Fruit fly (Drosophila melanogaster) whole organism, adult: ENCODE results near the gene CG7394.

Source experiments
- CG11617 ChIP-seq: fragments of 200-800 bp; sonication (Bioruptor generic); optimal IDR thresholded peaks from 2 replicates; lab custom pipeline; 2017; ENCODE audit warnings: mild to moderate bottlenecking, missing biosample characterization, missing genetic modification reagents, missing genetic modification characterization
- CG12768 ChIP-seq: fragments of 200-800 bp; sonication (Bioruptor generic); optimal IDR thresholded peaks from 2 replicates; lab custom pipeline; 2017; ENCODE audit warnings: missing biosample characterization, missing genetic modification characterization, mild to moderate bottlenecking, moderate library complexity, missing genetic modification reagents
- CG14711 ChIP-seq: fragments of 200-800 bp; sonication (Bioruptor generic); optimal IDR thresholded peaks from 2 replicates; lab custom pipeline; 2018; ENCODE audit warnings: missing biosample characterization, mild to moderate bottlenecking, missing genetic modification characterization, moderate library complexity
- CG1620 ChIP-seq: fragments of 200-800 bp; sonication (Bioruptor generic); optimal IDR thresholded peaks from 2 replicates; lab custom pipeline; 2016; ENCODE audit warnings: missing biosample characterization, missing genetic modification characterization
- CG33017 ChIP-seq: fragments of 200-800 bp; sonication (Bioruptor generic); optimal IDR thresholded peaks from 2 replicates; lab custom pipeline; 2018; ENCODE audit warnings: missing biosample characterization, mild to moderate bottlenecking, missing genetic modification characterization, moderate library complexity
- CG7045 ChIP-seq: fragments of 200-800 bp; sonication (Bioruptor generic); optimal IDR thresholded peaks from 2 replicates; lab custom pipeline; 2017; ENCODE audit warnings: missing biosample characterization, mild to moderate bottlenecking, missing genetic modification characterization
- CG7101 ChIP-seq: fragments of 200-800 bp; sonication (Bioruptor generic); optimal IDR thresholded peaks from 2 replicates; lab custom pipeline; 2018; ENCODE audit warnings: missing biosample characterization, mild to moderate bottlenecking, missing genetic modification characterization, moderate library complexity
- Clk ChIP-seq: fragments of 200-800 bp; sonication (Bioruptor generic); optimal IDR thresholded peaks from 2 replicates; lab custom pipeline; 2017; ENCODE audit warnings: missing biosample characterization, missing genetic modification characterization
- Crg-1 ChIP-seq: fragments of 200-800 bp; sonication (Bioruptor generic); optimal IDR thresholded peaks from 2 replicates; lab custom pipeline; 2016; ENCODE audit warnings: missing biosample characterization, missing genetic modification characterization
- Hr96 ChIP-seq: fragments of 200-800 bp; sonication (Bioruptor generic); optimal IDR thresholded peaks from 2 replicates; lab custom pipeline; 2016; ENCODE audit warnings: missing biosample characterization, missing genetic modification characterization
- Mnt ChIP-seq: fragments of 200-800 bp; sonication (Bioruptor generic); optimal IDR thresholded peaks from 2 replicates; lab custom pipeline; 2016; ENCODE audit warnings: missing biosample characterization, mild to moderate bottlenecking, missing genetic modification characterization
- bab1 ChIP-seq: fragments of 200-800 bp; sonication (Bioruptor generic); optimal IDR thresholded peaks from 3 replicates; lab custom pipeline; 2019; ENCODE audit warnings: missing biosample characterization, mild to moderate bottlenecking, missing genetic modification characterization, moderate library complexity
- cic ChIP-seq: fragments of 200-800 bp; sonication (Bioruptor generic); optimal IDR thresholded peaks from 2 replicates; lab custom pipeline; 2017; ENCODE audit warnings: missing biosample characterization, mild to moderate bottlenecking, missing genetic modification characterization, moderate library complexity
- cnc ChIP-seq, 2 experiments: fragments of >200 bp; optimal IDR thresholded peaks; 2 replicates each; lab custom pipeline; 2017
- kay ChIP-seq: fragments of 200-800 bp; sonication (Bioruptor generic); peaks from one replicate; lab custom pipeline; 2016; ENCODE audit warnings: missing biosample characterization, missing genetic modification characterization, borderline replicate concordance
- ovo ChIP-seq: fragments of 200-800 bp; sonication (Bioruptor generic); optimal IDR thresholded peaks from 2 replicates; lab custom pipeline; 2016; ENCODE audit warnings: missing biosample characterization, missing genetic modification characterization
- pad ChIP-seq: fragments of 200-800 bp; sonication (Bioruptor generic); optimal IDR thresholded peaks from 3 replicates; lab custom pipeline; 2017; ENCODE audit warnings: missing biosample characterization, missing genetic modification characterization, mild to moderate bottlenecking, moderate library complexity, missing genetic modification reagents
- tj ChIP-seq: fragments of 200-800 bp; sonication (Bioruptor generic); optimal IDR thresholded peaks from 3 replicates; lab custom pipeline; 2017; ENCODE audit warnings: missing biosample characterization, mild to moderate bottlenecking, missing genetic modification characterization, moderate library complexity
- toe ChIP-seq: fragments of 200-800 bp; sonication (Bioruptor generic); optimal IDR thresholded peaks from 2 replicates; lab custom pipeline; 2016; ENCODE audit warnings: missing biosample characterization, missing genetic modification characterization

CG7394 gene

dm6 chr3L:11531994-11532732 is 29.6 kb upstream of the CG7394 start:
- TF ChIP-seq cnc (optimal IDR thresholded peaks at IDR 0.05; lab: Kevin White, UChicago) (no peak), toe (GFP tag; lab: Kevin White, UChicago) (no peak), CG12768 (GFP tag; lab: Kevin White, UChicago) (no peak), CG11617 (GFP tag; lab: Kevin White, UChicago) (no peak), tj (GFP tag; lab: Kevin White, UChicago) (peak; percentile 47), Hr96 (GFP tag; lab: Kevin White, UChicago) (no peak)

DNA sequence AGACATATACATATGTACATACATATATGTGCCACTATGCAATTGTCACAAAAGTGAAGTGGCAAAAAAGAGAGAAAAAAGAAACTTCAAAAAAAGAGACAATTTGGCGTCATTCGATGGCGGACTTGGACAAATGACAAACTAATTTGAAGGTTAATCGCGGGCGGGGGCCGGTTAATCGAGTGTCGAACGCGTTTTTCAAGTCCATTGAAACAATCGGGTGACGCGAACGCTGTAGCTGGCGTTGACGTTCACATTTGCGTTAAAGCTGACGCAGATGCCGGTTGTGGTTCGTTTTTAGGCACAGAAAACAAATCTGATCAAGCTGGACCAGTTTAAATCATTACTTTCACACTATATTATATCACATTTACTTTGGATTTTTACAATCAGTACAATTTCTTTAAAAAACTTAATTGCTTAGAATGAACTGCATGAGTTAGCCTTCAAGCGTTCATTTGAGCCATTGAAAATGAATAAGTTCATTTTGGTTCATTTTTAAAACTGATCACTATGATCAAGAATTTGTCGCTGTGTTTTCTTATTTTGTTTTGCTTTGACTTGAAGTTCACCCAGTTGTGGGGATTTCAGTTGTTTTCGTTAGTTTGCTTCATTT is 28.0 kb upstream of the CG7394 start:
- TF ChIP-seq Clk (GFP tag; lab: Kevin White, UChicago) (no peak), pad (no peak), CG14711 (tag; lab: Kevin White, UChicago) (no peak), CG7045 (GFP tag; lab: Kevin White, UChicago) (no peak), bab1 (no peak), cnc (optimal IDR thresholded peaks at IDR 0.05; lab: Kevin White, UChicago) (no peak), Crg-1 (GFP tag; lab: Kevin White, UChicago) (no peak)

DNA sequence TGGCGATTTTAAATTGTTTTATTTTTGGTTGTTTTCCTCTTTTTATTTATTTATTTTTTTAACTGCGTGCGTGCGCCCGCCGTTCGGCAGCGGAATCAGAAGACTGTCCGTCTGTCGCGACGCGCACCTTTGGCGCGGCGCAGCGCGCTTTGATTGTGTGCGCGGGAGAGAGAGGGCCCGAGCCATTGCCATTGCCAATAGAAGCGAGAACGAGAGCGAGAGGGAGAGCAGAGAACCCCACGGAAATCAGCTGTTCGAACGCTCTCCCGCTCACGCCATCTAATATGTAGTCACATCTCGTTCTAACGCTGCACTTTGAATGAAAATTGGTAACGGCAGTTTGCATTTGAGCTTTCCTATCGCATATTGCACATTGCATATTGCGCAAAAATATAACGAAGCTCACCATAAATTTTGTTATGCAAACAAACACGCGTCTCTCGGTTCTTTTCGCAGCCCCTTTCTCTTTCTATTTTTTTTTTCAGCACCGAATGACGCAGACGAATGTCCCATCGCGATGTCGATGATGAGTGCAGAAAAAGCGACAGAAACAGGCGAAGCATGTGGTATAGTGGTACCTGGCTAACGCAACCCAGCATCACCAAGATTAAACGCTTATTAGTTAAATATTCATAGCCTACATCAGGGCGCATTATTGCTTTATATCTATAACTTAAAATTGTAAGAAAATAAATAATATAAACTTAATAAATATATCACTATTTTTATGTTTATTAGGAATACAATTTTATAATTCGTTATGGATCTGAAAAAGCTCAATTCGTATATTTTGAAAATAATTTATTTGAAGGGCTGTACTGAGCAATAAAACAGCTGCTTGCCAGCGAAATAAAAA is 27.2 kb upstream of the CG7394 start:
- TF ChIP-seq cnc (optimal IDR thresholded peaks at IDR 0.05; lab: Kevin White, UChicago) = no peak
- peak; percentile 71 for TF ChIP-seq ovo (GFP tag; lab: Kevin White, UChicago)
- TF ChIP-seq Clk (GFP tag; lab: Kevin White, UChicago) = peak; percentile 61
- no peak for TF ChIP-seq bab1
- peak; percentile 97 for TF ChIP-seq kay
- peak; percentile 18 for TF ChIP-seq toe (GFP tag; lab: Kevin White, UChicago)
- TF ChIP-seq cic (GFP tag; lab: Kevin White, UChicago) = peak; percentile 44
- peak; percentile 20 for TF ChIP-seq Mnt (GFP tag; lab: Kevin White, UChicago)
- peak; percentile 70 for TF ChIP-seq tj (GFP tag; lab: Kevin White, UChicago)
- TF ChIP-seq CG1620 (GFP tag; lab: Kevin White, UChicago) = peak; percentile 55
- TF ChIP-seq Hr96 (GFP tag; lab: Kevin White, UChicago) = no peak
- TF ChIP-seq CG12768 (GFP tag; lab: Kevin White, UChicago) = peak; percentile 49
- TF ChIP-seq CG33017 (tag; lab: Kevin White, UChicago) = peak; percentile 23

DNA sequence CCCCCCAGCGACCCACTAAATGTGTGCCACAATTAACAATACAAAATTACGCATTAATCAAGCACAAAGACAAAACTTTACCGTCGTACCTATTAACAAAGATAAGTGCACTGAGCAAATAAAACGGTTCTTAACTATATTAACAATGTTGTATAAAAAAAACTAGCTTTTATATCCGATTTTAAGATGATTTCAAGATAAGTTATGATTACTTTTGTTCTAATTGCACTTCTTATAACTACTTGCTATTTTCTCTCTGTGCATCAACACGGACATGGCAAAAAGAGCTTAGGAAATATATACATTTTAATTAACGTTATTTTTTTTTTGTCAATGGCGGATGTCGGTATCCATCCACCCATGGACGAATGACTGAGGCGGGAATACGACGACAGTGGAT is 25.7 kb upstream of the CG7394 start:
- TF ChIP-seq CG12768 (GFP tag; lab: Kevin White, UChicago) (no peak), CG7101 (tag; lab: Kevin White, UChicago) (no peak), bab1 (no peak), Crg-1 (GFP tag; lab: Kevin White, UChicago) (no peak)

- TF ChIP-seq pad = no peak
- TF ChIP-seq tj (GFP tag; lab: Kevin White, UChicago) = peak; percentile 81
- TF ChIP-seq cnc (optimal IDR thresholded peaks at IDR 0.05; lab: Kevin White, UChicago) = no peak
- TF ChIP-seq CG7101 (tag; lab: Kevin White, UChicago) = no peak
- peak; percentile 89 for TF ChIP-seq kay
Measured at dm6 chr3L:11536767-11537419, 24.9 kb upstream of the CG7394 start.

DNA sequence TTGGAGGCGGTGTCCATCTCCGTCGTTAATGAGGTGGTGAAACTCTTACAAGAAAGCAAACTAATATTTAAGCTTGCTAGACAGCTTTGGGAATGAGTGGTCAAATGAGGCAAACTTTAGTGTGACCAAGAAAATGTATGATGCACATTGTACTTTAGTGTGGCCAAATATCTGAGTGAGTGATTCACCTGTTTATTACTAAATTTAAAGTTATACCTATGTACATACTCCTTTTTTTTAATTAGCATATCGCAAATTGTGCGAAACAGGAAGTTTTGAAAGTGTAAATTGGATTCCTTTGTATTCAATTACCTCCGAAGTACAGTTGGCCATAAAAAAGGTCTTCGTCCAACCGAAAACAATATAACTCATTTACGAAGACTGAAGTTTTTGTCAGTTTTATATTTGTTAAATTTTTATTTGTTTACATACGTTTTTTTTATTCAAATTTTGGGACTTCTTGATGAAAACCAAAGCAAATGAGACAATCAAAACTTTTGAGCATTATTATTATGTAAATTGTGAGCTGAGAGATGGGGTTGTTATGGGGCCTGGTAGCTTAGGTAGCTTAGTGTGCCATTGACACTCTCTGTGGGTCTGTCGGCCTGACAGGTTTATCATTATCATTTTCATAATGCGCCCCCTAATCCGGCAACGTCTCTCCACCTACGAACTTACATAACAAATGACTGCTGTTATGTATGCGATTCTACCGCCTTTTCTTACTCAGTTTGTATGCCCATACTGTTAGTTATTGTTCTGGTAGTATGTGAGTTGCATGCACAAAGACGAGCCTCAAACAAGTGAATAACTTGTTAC is 22.1 kb upstream of the CG7394 start:
- TF ChIP-seq CG11617 (GFP tag; lab: Kevin White, UChicago) = no peak
- no peak for TF ChIP-seq Crg-1 (GFP tag; lab: Kevin White, UChicago)
- TF ChIP-seq Mnt (GFP tag; lab: Kevin White, UChicago) = no peak
- TF ChIP-seq CG14711 (tag; lab: Kevin White, UChicago) = no peak
- TF ChIP-seq pad = no peak
- no peak for TF ChIP-seq CG12768 (GFP tag; lab: Kevin White, UChicago)
- TF ChIP-seq cic (GFP tag; lab: Kevin White, UChicago) = no peak
- TF ChIP-seq tj (GFP tag; lab: Kevin White, UChicago) = no peak
- TF ChIP-seq CG33017 (tag; lab: Kevin White, UChicago) = no peak
- no peak for TF ChIP-seq cnc (optimal IDR thresholded peaks at IDR 0.05; lab: Kevin White, UChicago)
- TF ChIP-seq bab1 = no peak
- no peak for TF ChIP-seq Hr96 (GFP tag; lab: Kevin White, UChicago)
- no peak for TF ChIP-seq CG1620 (GFP tag; lab: Kevin White, UChicago)
- no peak for TF ChIP-seq Clk (GFP tag; lab: Kevin White, UChicago)
